Fruit fly (Drosophila melanogaster): ENCODE measurements around the gene CG2747.

- TF ChIP-seq EcR (GFP tag; optimal IDR thresholded peaks at IDR 0.05) (peak; percentile 85), CG34367 (tag; optimal IDR thresholded peaks at IDR 0.05) (no peak), CG8159 (tag; optimal IDR thresholded peaks at IDR 0.05) (no peak), fd96Ca (GFP tag; IDR thresholded peaks at IDR 0.05) (no peak; the same call in none of the 3 replicates), CG12605 (GFP tag; IDR thresholded peaks at IDR 0.05) (peak; percentile 62), gl (tag; optimal IDR thresholded peaks at IDR 0.05) (peak; percentile 16), Pif1A (GFP tag; optimal IDR thresholded peaks at IDR 0.05) (no peak)
Measured at dm6 chr3R:7966544-7967264, 63.9 kb downstream of the CG2747 start.
